Fruit fly (Drosophila melanogaster): ENCODE results near the gene Rbsn-5.

Rbsn-5 gene

DNA sequence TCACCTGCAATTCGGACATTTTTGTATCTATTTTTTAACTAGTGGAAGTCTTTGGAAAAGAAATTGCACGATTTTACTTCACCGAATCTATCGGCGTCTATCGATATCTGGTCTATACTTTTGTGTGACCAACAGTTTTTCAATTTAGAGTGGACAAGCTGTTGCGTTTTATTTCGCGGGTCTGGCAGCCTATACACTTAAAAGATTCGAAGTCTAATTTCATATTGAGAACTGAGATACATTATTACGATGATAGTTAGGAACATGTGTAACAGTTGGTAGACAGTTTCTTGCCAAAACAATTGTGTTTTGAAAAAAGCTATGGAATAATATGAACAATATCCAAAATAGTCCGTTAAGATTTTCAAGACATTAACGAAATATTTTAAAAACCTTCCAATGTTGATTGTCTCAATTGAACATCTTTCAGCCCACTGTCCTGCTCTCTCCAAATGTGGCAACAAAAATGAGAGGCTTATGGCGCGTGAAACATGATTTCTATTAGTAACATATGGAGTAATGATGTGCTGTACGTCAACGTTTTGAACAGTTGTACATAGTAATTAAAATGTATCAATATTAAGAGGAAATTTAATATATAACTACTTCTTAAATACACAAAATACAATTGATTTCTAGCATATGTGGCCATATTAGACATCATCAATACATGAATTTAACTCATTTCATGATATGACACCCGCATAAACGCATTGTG is 2.8 kb downstream of the Rbsn-5 start, which contains the start of gene Acbp1 (continued):
- TF ChIP-seq Hr4 (GFP tag; optimal IDR thresholded peaks at IDR 0.05) (peak; percentile 96), CG8319 (GFP tag; optimal IDR thresholded peaks at IDR 0.05) (peak; percentile 86), CG7368 (GFP tag; optimal IDR thresholded peaks at IDR 0.05) (peak; percentile 94), Eip78C (GFP tag) (peak; percentile 99), CG15336 (GFP tag; IDR thresholded peaks at IDR 0.05) (peak; percentile 97), topi (GFP tag; optimal IDR thresholded peaks at IDR 0.05) (peak; percentile 94), CG8119 (GFP tag; IDR thresholded peaks at IDR 0.05) (peak; percentile 97), dac (GFP tag; optimal IDR thresholded peaks at IDR 0.05) (peak; percentile 93), CG11902 (GFP tag; optimal IDR thresholded peaks at IDR 0.05) (peak; percentile 83), CG1621 (tag; optimal IDR thresholded peaks at IDR 0.05) (peak; percentile 94), acj6 (GFP tag; optimal IDR thresholded peaks at IDR 0.05) (peak; percentile 94), CG8632 (GFP tag; optimal IDR thresholded peaks at IDR 0.05) (peak; percentile 97), CG34406 (GFP tag; optimal IDR thresholded peaks at IDR 0.05) (peak; percentile 97), fd59A (GFP tag; optimal IDR thresholded peaks at IDR 0.05) (peak; percentile 94), CG3919 (GFP tag; optimal IDR thresholded peaks at IDR 0.05) (peak; percentile 96), Ets21C (GFP tag; optimal IDR thresholded peaks at IDR 0.05) (peak; percentile 93), CG6854 (GFP tag; optimal IDR thresholded peaks at IDR 0.05) (peak; percentile 98), CG11294 (GFP tag; IDR thresholded peaks at IDR 0.05) (peak; percentile 90), fkh (GFP tag; optimal IDR thresholded peaks at IDR 0.05) (peak; percentile 70)

DNA sequence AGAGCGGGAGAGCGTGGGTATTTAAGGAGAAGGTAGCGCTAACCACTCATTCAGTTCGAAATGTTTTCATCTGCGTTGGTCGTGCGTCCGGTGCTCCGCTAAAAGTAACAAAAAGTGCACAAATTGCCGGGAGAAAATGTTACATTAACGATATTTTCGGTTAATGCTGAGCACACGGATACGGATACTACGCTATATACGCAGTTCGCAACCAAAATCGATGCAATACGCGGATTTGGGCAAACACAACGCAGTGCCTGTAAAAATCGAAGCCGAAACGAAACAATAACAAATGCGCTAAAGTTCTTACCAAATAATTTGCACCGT is 3.4 kb downstream of the Rbsn-5 start, which contains the start of gene Piezo:
Piezo (plus strand) TSS at position 49 of the 327 bp plus-strand sequence.
- TF ChIP-seq CG6808 (GFP tag; optimal IDR thresholded peaks at IDR 0.05), result peak; percentile 50
- no peak for TF ChIP-seq CG1621 (tag; optimal IDR thresholded peaks at IDR 0.05)
- no peak for TF ChIP-seq Sox15 (GFP tag; optimal IDR thresholded peaks at IDR 0.05)
- TF ChIP-seq CG8632 (GFP tag; optimal IDR thresholded peaks at IDR 0.05), result no peak
- no peak for TF ChIP-seq CG11762 (GFP tag; optimal IDR thresholded peaks at IDR 0.05; ENCODE audit: insufficient read depth)
- TF ChIP-seq salr (GFP tag; optimal IDR thresholded peaks at IDR 0.05), result no peak
- TF ChIP-seq eg (GFP tag; IDR thresholded peaks at IDR 0.05), result no peak
- peak; percentile 20 for TF ChIP-seq CG3919 (GFP tag; optimal IDR thresholded peaks at IDR 0.05)
- no peak for TF ChIP-seq net (GFP tag; optimal IDR thresholded peaks at IDR 0.05)
- no peak for TF ChIP-seq CG34406 (GFP tag; optimal IDR thresholded peaks at IDR 0.05)
- TF ChIP-seq CG3032 (tag; optimal IDR thresholded peaks at IDR 0.05), result no peak
- no peak for TF ChIP-seq Lpt (GFP tag; optimal IDR thresholded peaks at IDR 0.05)
- TF ChIP-seq Hr4 (GFP tag; optimal IDR thresholded peaks at IDR 0.05), result no peak
- no peak for TF ChIP-seq Met (GFP tag; optimal IDR thresholded peaks at IDR 0.05)
- TF ChIP-seq Hr38 (GFP tag; optimal IDR thresholded peaks at IDR 0.05), result no peak

DNA sequence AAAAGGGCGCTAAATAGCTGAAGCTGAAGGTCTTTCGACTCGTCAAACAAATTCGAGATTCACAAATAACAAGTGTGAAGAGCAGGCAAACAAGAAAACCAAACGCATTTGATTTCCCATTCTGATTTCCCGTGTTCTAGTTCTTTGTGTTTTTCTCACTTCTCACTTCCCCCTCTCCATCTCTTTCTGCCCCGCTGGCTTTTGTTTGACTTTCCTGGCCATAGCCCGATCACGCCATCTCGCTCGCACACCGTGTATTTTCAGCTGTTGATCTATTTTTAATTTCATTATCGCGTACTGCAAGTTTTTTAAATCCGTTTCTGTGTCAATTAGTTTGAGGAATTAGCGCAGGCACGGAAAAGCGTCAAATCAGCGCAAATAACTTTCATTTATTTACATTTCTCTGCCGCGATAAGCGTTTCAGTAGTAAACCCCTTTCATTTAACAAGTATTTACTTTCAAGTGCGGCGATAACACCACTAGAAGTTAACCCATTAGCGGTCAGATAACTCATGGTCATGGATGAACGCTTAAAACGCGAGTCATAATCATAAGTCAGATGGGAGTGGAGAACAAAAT is 4.0 kb downstream of the Rbsn-5 start:
- TF ChIP-seq eg (GFP tag; IDR thresholded peaks at IDR 0.05), result 0 out of 3 replicates have a peak, but pooled peaks have one; percentile 30
- TF ChIP-seq spab (GFP tag; optimal IDR thresholded peaks at IDR 0.05), result no peak
- TF ChIP-seq fkh (GFP tag; optimal IDR thresholded peaks at IDR 0.05), result peak; percentile 93
- peak; percentile 1 for TF ChIP-seq CG16779 (tag; optimal IDR thresholded peaks at IDR 0.05)
- TF ChIP-seq Sox15 (GFP tag; optimal IDR thresholded peaks at IDR 0.05), result no peak
- TF ChIP-seq Sox14 (GFP tag; optimal IDR thresholded peaks at IDR 0.05), result peak; percentile 30

DNA sequence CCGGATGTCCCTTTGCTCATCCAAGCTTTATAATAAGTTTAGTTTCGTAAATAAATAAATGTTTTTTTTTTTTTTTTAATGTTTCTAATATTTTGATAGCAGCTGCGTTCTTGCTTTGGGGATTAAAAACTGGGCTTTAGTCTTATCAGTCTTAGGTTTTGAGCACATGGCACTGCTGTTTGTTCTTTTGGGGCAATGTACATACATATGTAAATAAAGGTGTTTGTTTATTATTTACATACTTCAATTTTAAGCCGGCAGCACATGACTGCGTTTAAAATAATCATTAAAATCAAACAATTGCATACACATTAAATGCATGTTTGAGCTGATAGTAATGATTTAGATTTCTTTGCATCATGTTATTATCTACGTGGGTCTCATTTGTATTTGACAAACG is 4.6 kb downstream of the Rbsn-5 start:
- TF ChIP-seq fkh (GFP tag; optimal IDR thresholded peaks at IDR 0.05) (peak; percentile 63), CG4318 (GFP tag; optimal IDR thresholded peaks at IDR 0.05) (no peak), Sox14 (GFP tag; optimal IDR thresholded peaks at IDR 0.05) (no peak), Hr38 (GFP tag; optimal IDR thresholded peaks at IDR 0.05) (no peak), Lpt (GFP tag; optimal IDR thresholded peaks at IDR 0.05) (no peak), vri (GFP tag; optimal IDR thresholded peaks at IDR 0.05) (peak; percentile 49), Sox102F (GFP tag; optimal IDR thresholded peaks at IDR 0.05) (peak; percentile 43), esn (GFP tag; optimal IDR thresholded peaks at IDR 0.05) (peak; percentile 43), CG11294 (GFP tag; IDR thresholded peaks at IDR 0.05) (no peak), CG6163 (GFP tag; IDR thresholded peaks at IDR 0.05) (no peak), Blimp-1 (GFP tag; optimal IDR thresholded peaks at IDR 0.05) (peak; percentile 11), pdm3 (GFP tag; optimal IDR thresholded peaks at IDR 0.05) (no peak), Smox (GFP tag; optimal IDR thresholded peaks at IDR 0.05) (peak; percentile 45), svp (GFP tag) (peak; percentile 64), CG8119 (GFP tag; IDR thresholded peaks at IDR 0.05) (no peak), Met (GFP tag; optimal IDR thresholded peaks at IDR 0.05) (peak; percentile 32)

All from whole organism, prepupa.